Fruit fly (Drosophila melanogaster) whole organism, prepupa: ENCODE data around the gene PGRP-LF.
A peak's percentile ranks its signal among the peaks of the same experiment; 100 is the strongest.

Experiments used
- CG10631 ChIP-seq: fragments of 200-800 bp; sonication (Bioruptor generic); optimal IDR thresholded peaks from 2 replicates; lab custom pipeline; 2016; ENCODE audit warnings: missing biosample characterization, missing genetic modification characterization
- CG10669 ChIP-seq: fragments of 200-800 bp; sonication (Bioruptor generic); optimal IDR thresholded peaks from 3 replicates; lab custom pipeline; 2018; ENCODE audit warnings: missing biosample characterization, mild to moderate bottlenecking, missing genetic modification characterization, moderate library complexity
- CG11902 ChIP-seq: fragments of 200-800 bp; sonication (Bioruptor generic); optimal IDR thresholded peaks from 3 replicates; lab custom pipeline; 2016; ENCODE audit warnings: missing biosample characterization, missing genetic modification characterization
- CG15336 ChIP-seq: fragments of 200-800 bp; sonication (Bioruptor generic); IDR thresholded peaks from 2 replicates; pipeline ENCODE4 v1.3.6; 2022; ENCODE audit warnings: missing biosample characterization, missing genetic modification characterization
- CG1621 ChIP-seq: fragments of 200-800 bp; sonication (Bioruptor generic); optimal IDR thresholded peaks from 3 replicates; lab custom pipeline; 2018; ENCODE audit warnings: missing biosample characterization, mild to moderate bottlenecking, missing genetic modification characterization
- CG3032 ChIP-seq: fragments of 200-800 bp; optimal IDR thresholded peaks from 2 replicates; lab custom pipeline; 2019; ENCODE audit warnings: missing biosample characterization, mild to moderate bottlenecking, missing genetic modification characterization, moderate library complexity
- CG31627 ChIP-seq: fragments of 200-800 bp; sonication (Bioruptor generic); optimal IDR thresholded peaks from 3 replicates; lab custom pipeline; 2016; ENCODE audit warnings: missing biosample characterization, missing genetic modification characterization
- CG32006 ChIP-seq: fragments of 200-800 bp; sonication (Bioruptor generic); optimal IDR thresholded peaks from 3 replicates; lab custom pipeline; 2017; ENCODE audit warnings: missing biosample characterization, mild to moderate bottlenecking, missing genetic modification characterization
- CG34406 ChIP-seq: fragments of 200-800 bp; sonication (Bioruptor generic); optimal IDR thresholded peaks from 3 replicates; lab custom pipeline; 2016; ENCODE audit warnings: missing biosample characterization, missing genetic modification characterization
- CG3919 ChIP-seq: fragments of 200-800 bp; sonication (Bioruptor generic); optimal IDR thresholded peaks from 3 replicates; lab custom pipeline; 2016; ENCODE audit warnings: missing biosample characterization, missing genetic modification characterization
- CG6163 ChIP-seq: fragments of 200-800 bp; sonication (Bioruptor generic); IDR thresholded peaks from 3 replicates; pipeline ENCODE4 v1.3.6; 2022; ENCODE audit warnings: missing biosample characterization, missing genetic modification characterization
- CG6276 ChIP-seq: fragments of 200-800 bp; sonication (Bioruptor generic); optimal IDR thresholded peaks from 2 replicates; lab custom pipeline; 2017; ENCODE audit warnings: missing biosample characterization, mild to moderate bottlenecking, missing genetic modification characterization
- CG6792 ChIP-seq: fragments of 200-800 bp; sonication (Bioruptor generic); optimal IDR thresholded peaks from 3 replicates; lab custom pipeline; 2016; ENCODE audit warnings: missing biosample characterization, missing genetic modification characterization
- CG6808 ChIP-seq: fragments of 200-800 bp; sonication (Bioruptor generic); optimal IDR thresholded peaks from 3 replicates; lab custom pipeline; 2017; ENCODE audit warnings: missing biosample characterization, missing genetic modification characterization, mild to moderate bottlenecking, moderate library complexity, missing genetic modification reagents
- CG6854 ChIP-seq: fragments of 200-800 bp; sonication (Bioruptor generic); optimal IDR thresholded peaks from 2 replicates; lab custom pipeline; 2017; ENCODE audit warnings: missing biosample characterization, mild to moderate bottlenecking, missing genetic modification characterization
- CG8119 ChIP-seq: fragments of 200-800 bp; sonication (Bioruptor generic); IDR thresholded peaks from 3 replicates; pipeline ENCODE4 v1.3.6; 2022; ENCODE audit warnings: missing biosample characterization, missing genetic modification characterization
- CG8319 ChIP-seq: fragments of 200-800 bp; sonication (Bioruptor generic); optimal IDR thresholded peaks from 3 replicates; lab custom pipeline; 2016; ENCODE audit warnings: missing biosample characterization, missing genetic modification characterization
- CG8632 ChIP-seq: fragments of 200-800 bp; sonication (Bioruptor generic); optimal IDR thresholded peaks from 3 replicates; lab custom pipeline; 2016; ENCODE audit warnings: missing biosample characterization, missing genetic modification characterization
- CG9139 ChIP-seq: fragments of 200-800 bp; sonication (Bioruptor generic); optimal IDR thresholded peaks from 3 replicates; lab custom pipeline; 2017; ENCODE audit warnings: missing biosample characterization, mild to moderate bottlenecking, missing genetic modification characterization
- Eip75B ChIP-seq: fragments of 200-800 bp; sonication (Bioruptor generic); optimal IDR thresholded peaks from 3 replicates; lab custom pipeline; 2016; ENCODE audit warnings: missing biosample characterization, missing genetic modification characterization
- Eip93F ChIP-seq: fragments of 200-800 bp; sonication (Bioruptor generic); optimal IDR thresholded peaks from 2 replicates; lab custom pipeline; 2016; ENCODE audit warnings: missing biosample characterization, mild to moderate bottlenecking, missing genetic modification characterization
- Ets21C ChIP-seq: fragments of 200-800 bp; sonication (Bioruptor generic); optimal IDR thresholded peaks from 3 replicates; lab custom pipeline; 2016; ENCODE audit warnings: missing biosample characterization, missing genetic modification characterization
- Gug ChIP-seq: fragments of 200-800 bp; sonication (Bioruptor generic); IDR thresholded peaks from 2 replicates; pipeline ENCODE4 v1.3.6; 2022; ENCODE audit warnings: missing biosample characterization, missing genetic modification characterization
- Hr38 ChIP-seq: sonication (Bioruptor generic); optimal IDR thresholded peaks from 2 replicates; lab custom pipeline; 2016; ENCODE audit warnings: missing biosample characterization, missing genetic modification characterization
- Hr4 ChIP-seq: fragments of 200-800 bp; sonication (Bioruptor generic); optimal IDR thresholded peaks from 3 replicates; lab custom pipeline; 2016; ENCODE audit warnings: missing biosample characterization, missing genetic modification characterization
- Lpt ChIP-seq: fragments of 200-800 bp; sonication (Bioruptor generic); optimal IDR thresholded peaks from 3 replicates; lab custom pipeline; 2016; ENCODE audit warnings: missing biosample characterization, missing genetic modification characterization
- Met ChIP-seq: fragments of 200-800 bp; sonication (Bioruptor generic); optimal IDR thresholded peaks from 3 replicates; lab custom pipeline; 2016; ENCODE audit warnings: missing biosample characterization, missing genetic modification characterization
- OdsH ChIP-seq: fragments of 200-800 bp; sonication (Bioruptor generic); optimal IDR thresholded peaks from 3 replicates; lab custom pipeline; 2016; ENCODE audit warnings: missing biosample characterization, missing genetic modification characterization
- Sox102F ChIP-seq: fragments of 200-800 bp; sonication (Bioruptor generic); optimal IDR thresholded peaks from 2 replicates; lab custom pipeline; 2016; ENCODE audit warnings: missing biosample characterization, mild to moderate bottlenecking, missing genetic modification characterization
- Sox14 ChIP-seq: fragments of 200-800 bp; sonication (Bioruptor generic); optimal IDR thresholded peaks from 3 replicates; lab custom pipeline; 2016; ENCODE audit warnings: missing biosample characterization, missing genetic modification characterization
- Sox15 ChIP-seq: fragments of 200-800 bp; sonication (Bioruptor generic); optimal IDR thresholded peaks from 3 replicates; lab custom pipeline; 2016; ENCODE audit warnings: missing biosample characterization, missing genetic modification characterization
- cyc ChIP-seq: fragments of 200-800 bp; sonication (Bioruptor generic); optimal IDR thresholded peaks from 3 replicates; lab custom pipeline; 2016; ENCODE audit warnings: missing biosample characterization, missing genetic modification characterization
- dac ChIP-seq: fragments of 200-800 bp; sonication (Bioruptor generic); optimal IDR thresholded peaks from 2 replicates; lab custom pipeline; 2017; ENCODE audit warnings: missing biosample characterization, mild to moderate bottlenecking, missing genetic modification characterization
- dsx ChIP-seq: fragments of 200-800 bp; optimal IDR thresholded peaks from 3 replicates; lab custom pipeline; 2019; ENCODE audit warnings: missing biosample characterization, mild to moderate bottlenecking, missing genetic modification characterization, moderate library complexity; ENCODE audit not compliant: poor library complexity, severe bottlenecking
- eg ChIP-seq: fragments of 200-800 bp; sonication (Bioruptor generic); IDR thresholded peaks from 3 replicates; pipeline ENCODE4 v1.3.6; 2022; ENCODE audit warnings: missing biosample characterization, missing genetic modification characterization
- esn ChIP-seq: fragments of 200-800 bp; sonication (Bioruptor generic); optimal IDR thresholded peaks from 2 replicates; lab custom pipeline; 2016; ENCODE audit warnings: missing biosample characterization, mild to moderate bottlenecking, missing genetic modification characterization, moderate library complexity
- fd85E ChIP-seq: fragments of 200-800 bp; sonication (Bioruptor generic); optimal IDR thresholded peaks from 3 replicates; lab custom pipeline; 2016; ENCODE audit warnings: missing biosample characterization, missing genetic modification characterization
- fkh ChIP-seq: fragments of 200-800 bp; sonication (Bioruptor generic); optimal IDR thresholded peaks from 3 replicates; lab custom pipeline; 2017; ENCODE audit warnings: missing biosample characterization, mild to moderate bottlenecking, missing genetic modification characterization, moderate library complexity
- lz ChIP-seq: fragments of 200-800 bp; sonication (Bioruptor generic); optimal IDR thresholded peaks from 3 replicates; lab custom pipeline; 2016; ENCODE audit warnings: missing biosample characterization, missing genetic modification characterization
- net ChIP-seq: fragments of 200-800 bp; sonication (Bioruptor generic); optimal IDR thresholded peaks from 3 replicates; lab custom pipeline; 2016; ENCODE audit warnings: missing biosample characterization, missing genetic modification characterization
- pdm3 ChIP-seq: fragments of 200-800 bp; sonication (Bioruptor generic); optimal IDR thresholded peaks from 3 replicates; lab custom pipeline; 2016; ENCODE audit warnings: missing biosample characterization, missing genetic modification characterization
- salr ChIP-seq, 2 experiments: fragments of 200-800 bp; sonication (Bioruptor generic); optimal IDR thresholded peaks; 3 replicates each; lab custom pipeline; 2016 to 2018; ENCODE audit warnings: missing biosample characterization in 2 of 2, missing genetic modification characterization in 2 of 2, mild to moderate bottlenecking in 1 of 2
- ss ChIP-seq, 2 experiments: fragments of 200-800 bp; sonication (Bioruptor generic); optimal IDR thresholded peaks; 2 replicates in 1 of 2; 3 replicates in 1 of 2; lab custom pipeline; 2017 to 2018; ENCODE audit warnings: mild to moderate bottlenecking in 2 of 2, missing biosample characterization in 2 of 2, missing genetic modification characterization in 2 of 2, moderate library complexity in 1 of 2
- svp ChIP-seq: fragments of 200-800 bp; sonication (Bioruptor generic); peaks from one replicate; lab custom pipeline; 2016; ENCODE audit warnings: missing biosample characterization, missing genetic modification characterization
- topi ChIP-seq: fragments of 200-800 bp; sonication (Bioruptor generic); optimal IDR thresholded peaks from 3 replicates; lab custom pipeline; 2016; ENCODE audit warnings: missing biosample characterization, missing genetic modification characterization

Gene PGRP-LF

dm6 chr3L:9372278-9372975, 23.0 kb downstream of the PGRP-LF start, which contains the start of the genes Hsp67Bc, CG4456 and Hsp22 (continued):
- peak; percentile 18 for TF ChIP-seq CG6854 (GFP tag; lab: Kevin White, UChicago)
- TF ChIP-seq CG9139 (GFP tag; lab: Kevin White, UChicago) = no peak
- TF ChIP-seq fd85E = no peak
- TF ChIP-seq CG8119 (GFP tag; lab: Robert Waterston, UW) = no peak
- no peak for TF ChIP-seq Hr38 (GFP tag; lab: Kevin White, UChicago)
- TF ChIP-seq CG3919 = no peak
- no peak for TF ChIP-seq Sox15
- no peak for TF ChIP-seq CG8319
- TF ChIP-seq lz (GFP tag; lab: Kevin White, UChicago) = no peak
- TF ChIP-seq fkh (GFP tag; lab: Kevin White, UChicago) = peak; percentile 60
- no peak for TF ChIP-seq CG3032
- TF ChIP-seq Eip75B (GFP tag; lab: Kevin White, UChicago) = peak; percentile 13
- TF ChIP-seq Sox102F (GFP tag; lab: Kevin White, UChicago) = no peak
- no peak for TF ChIP-seq dac
- peak; percentile 50 to 53 for TF ChIP-seq ss (GFP tag; optimal IDR thresholded peaks at IDR 0.05; lab: Kevin White, UChicago)
- no peak for TF ChIP-seq CG6808 (GFP tag; lab: Kevin White, UChicago)
- no peak for TF ChIP-seq CG11902 (GFP tag; lab: Kevin White, UChicago)
- TF ChIP-seq CG6163 (GFP tag; lab: Robert Waterston, UW) = no peak; the same call in 2 of the 3 replicates
- TF ChIP-seq, all 60 proteins: peak for 9

- TF ChIP-seq CG3919 (peak; percentile 86), CG1621 (tag; lab: Kevin White, UChicago) (peak; percentile 31), Sox15 (peak; percentile 7), dac (peak; percentile 49), CG34406 (peak; percentile 79), Eip75B (GFP tag; lab: Kevin White, UChicago) (peak; percentile 73), CG31627 (GFP tag; lab: Kevin White, UChicago) (peak; percentile 43), CG32006 (GFP tag; lab: Kevin White, UChicago) (peak; percentile 89), cyc (GFP tag; lab: Kevin White, UChicago) (peak; percentile 68), lz (GFP tag; lab: Kevin White, UChicago) (peak; percentile 69), esn (GFP tag; lab: Kevin White, UChicago) (peak; percentile 83), CG3032 (peak; percentile 62), CG10631 (GFP tag; lab: Kevin White, UChicago) (peak; percentile 83), Sox14 (GFP tag; lab: Kevin White, UChicago) (peak; percentile 69), Gug (peak; percentile 78), svp (GFP tag; lab: Kevin White, UChicago) (peak; percentile 82), CG15336 (GFP tag; lab: Robert Waterston, UW) (peak; percentile 90), CG6854 (GFP tag; lab: Kevin White, UChicago) (peak; percentile 18), net (GFP tag; lab: Kevin White, UChicago) (peak; percentile 64), CG6808 (GFP tag; lab: Kevin White, UChicago) (peak; percentile 72), CG11902 (GFP tag; lab: Kevin White, UChicago) (peak; percentile 39), CG10669 (peak; percentile 69), eg (GFP tag; lab: Robert Waterston, UW) (peak; percentile 86), CG8632 (GFP tag; lab: Kevin White, UChicago) (peak; percentile 77), salr (GFP tag; optimal IDR thresholded peaks at IDR 0.05; lab: Kevin White, UChicago) (peak; percentile 8 to 56), OdsH (GFP tag; lab: Kevin White, UChicago) (peak; percentile 78), topi (GFP tag; lab: Kevin White, UChicago) (peak; percentile 81), CG6792 (GFP tag; lab: Kevin White, UChicago) (peak; percentile 71), Met (GFP tag; lab: Kevin White, UChicago) (peak; percentile 81), Lpt (GFP tag; lab: Kevin White, UChicago) (peak; percentile 62), Sox102F (GFP tag; lab: Kevin White, UChicago) (peak; percentile 65), Hr4 (GFP tag; lab: Kevin White, UChicago) (peak; percentile 84), CG9139 (GFP tag; lab: Kevin White, UChicago) (peak; percentile 53), CG6163 (GFP tag; lab: Robert Waterston, UW) (peak; percentile 85), CG6276 (GFP tag; lab: Kevin White, UChicago) (peak; percentile 83), ss (GFP tag; optimal IDR thresholded peaks at IDR 0.05; lab: Kevin White, UChicago) (no peak), pdm3 (GFP tag; lab: Kevin White, UChicago) (peak; percentile 72), dsx (no peak), fd85E (peak; percentile 0), Hr38 (GFP tag; lab: Kevin White, UChicago) (no peak), Ets21C (GFP tag; lab: Kevin White, UChicago) (peak; percentile 4), Eip93F (GFP tag; lab: Kevin White, UChicago) (peak; percentile 25)
Observed at dm6 chr3L:9373374-9374004, 24.1 kb downstream of the PGRP-LF start.
